Fruit fly (Drosophila melanogaster) whole organism, embryonic: ENCODE data around the gene Cand1.

Source experiments
- Atf3 ChIP-seq: fragments of 200-800 bp; sonication (Bioruptor generic); optimal IDR thresholded peaks from 3 replicates; lab custom pipeline; 2016; ENCODE audit warnings: missing biosample characterization, missing genetic modification characterization
- B-H2 ChIP-seq: fragments of 200-800 bp; sonication (Bioruptor generic); optimal IDR thresholded peaks from 2 replicates; lab custom pipeline; 2018; ENCODE audit warnings: missing biosample characterization, mild to moderate bottlenecking, missing genetic modification characterization
- BEAF-32 ChIP-seq: fragments of 200-800 bp; sonication (Bioruptor generic); optimal IDR thresholded peaks from 3 replicates; lab custom pipeline; 2017; ENCODE audit warnings: missing biosample characterization, missing genetic modification characterization, mild to moderate bottlenecking, moderate library complexity, missing genetic modification reagents
- Bgb ChIP-seq: fragments of 200-800 bp; sonication (Bioruptor generic); IDR thresholded peaks from 2 replicates; pipeline ENCODE4 v1.3.6; 2022; ENCODE audit warnings: missing biosample characterization, missing genetic modification characterization; ENCODE audit not compliant: partially characterized antibody
- CG11456 ChIP-seq: fragments of 200-800 bp; sonication (Bioruptor generic); IDR thresholded peaks from 3 replicates; pipeline ENCODE4 v1.3.6; 2022; ENCODE audit warnings: missing biosample characterization, missing genetic modification characterization
- CG14860 ChIP-seq: fragments of 200-800 bp; sonication (Bioruptor generic); IDR thresholded peaks from 3 replicates; pipeline ENCODE4 v1.3.6; 2022; ENCODE audit warnings: missing biosample characterization, missing genetic modification characterization; ENCODE audit not compliant: partially characterized antibody
- CG1602 ChIP-seq: fragments of 200-800 bp; sonication (Bioruptor generic); optimal IDR thresholded peaks from 3 replicates; lab custom pipeline; 2016; ENCODE audit warnings: missing biosample characterization, missing genetic modification characterization
- CG2712 ChIP-seq: fragments of 200-800 bp; optimal IDR thresholded peaks from 3 replicates; lab custom pipeline; 2019; ENCODE audit warnings: missing biosample characterization, mild to moderate bottlenecking, missing genetic modification characterization, moderate library complexity
- CG30020 ChIP-seq: fragments of 200-800 bp; optimal IDR thresholded peaks from 2 replicates; lab custom pipeline; 2019; ENCODE audit warnings: missing biosample characterization, mild to moderate bottlenecking, missing genetic modification characterization, moderate library complexity
- CG7786 ChIP-seq: fragments of 200-800 bp; sonication (Bioruptor generic); optimal IDR thresholded peaks from 2 replicates; lab custom pipeline; 2016; ENCODE audit warnings: missing biosample characterization, missing genetic modification characterization
- CG8359 ChIP-seq: fragments of 200-800 bp; sonication (Bioruptor generic); optimal IDR thresholded peaks from 2 replicates; lab custom pipeline; 2017; ENCODE audit warnings: missing biosample characterization, mild to moderate bottlenecking, missing genetic modification characterization, borderline replicate concordance
- CG9437 ChIP-seq: fragments of 200-800 bp; sonication (Bioruptor generic); optimal IDR thresholded peaks from 2 replicates; lab custom pipeline; 2018; ENCODE audit warnings: missing biosample characterization, mild to moderate bottlenecking, missing genetic modification characterization
- Dip2 ChIP-seq: fragments of 200-800 bp; sonication (Bioruptor generic); IDR thresholded peaks from 2 replicates; pipeline ENCODE4 v1.3.6; 2022; ENCODE audit warnings: missing biosample characterization, missing genetic modification characterization
- E2f2 ChIP-seq: fragments of 200-800 bp; sonication (Bioruptor generic); IDR thresholded peaks from 2 replicates; pipeline ENCODE4 v1.3.6; 2022; ENCODE audit warnings: missing biosample characterization, missing genetic modification characterization
- Ets65A ChIP-seq: fragments of 200-800 bp; sonication (Bioruptor generic); peaks from one replicate; lab custom pipeline; 2016; ENCODE audit warnings: missing biosample characterization, missing genetic modification characterization
- HLH4C ChIP-seq: fragments of 200-800 bp; sonication (Bioruptor generic); IDR thresholded peaks from 3 replicates; pipeline ENCODE4 v1.3.6; 2022; ENCODE audit warnings: missing biosample characterization, missing genetic modification characterization; ENCODE audit not compliant: partially characterized antibody
- Hand ChIP-seq: fragments of 200-800 bp; sonication (Bioruptor generic); optimal IDR thresholded peaks from 2 replicates; lab custom pipeline; 2017; ENCODE audit warnings: mild to moderate bottlenecking, missing biosample characterization, missing genetic modification reagents, missing genetic modification characterization
- Hey ChIP-seq: fragments of 200-800 bp; sonication (Bioruptor generic); optimal IDR thresholded peaks from 3 replicates; lab custom pipeline; 2018; ENCODE audit warnings: missing biosample characterization, mild to moderate bottlenecking, missing genetic modification characterization
- Hmx ChIP-seq: fragments of 200-800 bp; sonication (Bioruptor generic); optimal IDR thresholded peaks from 2 replicates; lab custom pipeline; 2016; ENCODE audit warnings: missing biosample characterization, missing genetic modification characterization
- MBD-R2 ChIP-seq: fragments of 200-800 bp; sonication (Bioruptor generic); IDR thresholded peaks from 2 replicates; pipeline ENCODE4 v1.3.6; 2022; ENCODE audit warnings: missing biosample characterization, missing genetic modification characterization
- Neu2 ChIP-seq: fragments of 200-800 bp; sonication (Bioruptor generic); optimal IDR thresholded peaks from 3 replicates; lab custom pipeline; 2016; ENCODE audit warnings: missing biosample characterization, missing genetic modification characterization, borderline replicate concordance
- Opbp ChIP-seq: fragments of 200-800 bp; sonication (Bioruptor generic); IDR thresholded peaks from 3 replicates; pipeline ENCODE4 v1.3.6; 2022; ENCODE audit warnings: missing biosample characterization, missing genetic modification characterization; ENCODE audit not compliant: partially characterized antibody
- Optix ChIP-seq: fragments of 200-800 bp; sonication (Bioruptor generic); IDR thresholded peaks from 3 replicates; pipeline ENCODE4 v1.3.6; 2022; ENCODE audit warnings: missing biosample characterization, missing genetic modification characterization
- Ravus ChIP-seq: fragments of 200-800 bp; sonication (Bioruptor generic); IDR thresholded peaks from 2 replicates; pipeline ENCODE4 v1.3.6; 2022; ENCODE audit warnings: missing biosample characterization, missing genetic modification characterization
- Stat92E ChIP-seq, 3 experiments: fragments of >200 bp in 2 of 3; fragments of 200-800 bp in 1 of 3; sonication (Bioruptor generic) in 1 of 3; optimal IDR thresholded peaks; 2 replicates each; lab custom pipeline; 2017 to 2019; ENCODE audit warnings: missing biosample characterization in 3 of 3, missing genetic modification characterization in 3 of 3, mild to moderate bottlenecking in 1 of 3, moderate library complexity in 1 of 3
- Taf1 ChIP-seq: fragments of 200-800 bp; sonication (Bioruptor generic); IDR thresholded peaks from 2 replicates; pipeline ENCODE4 v1.3.6; 2022; ENCODE audit warnings: missing biosample characterization, missing genetic modification characterization
- al ChIP-seq: fragments of 200-800 bp; sonication (Bioruptor generic); IDR thresholded peaks from 2 replicates; pipeline ENCODE4 v1.3.6; 2022; ENCODE audit warnings: missing biosample characterization, missing genetic modification characterization
- ara ChIP-seq: fragments of 200-800 bp; sonication (Bioruptor generic); IDR thresholded peaks from 2 replicates; pipeline ENCODE4 v1.3.6; 2022; ENCODE audit warnings: missing biosample characterization, missing genetic modification characterization
- bsh ChIP-seq, 2 experiments: fragments of 200-800 bp; sonication (Bioruptor generic); optimal IDR thresholded peaks; 2 replicates each; lab custom pipeline; 2017 to 2018; ENCODE audit warnings: mild to moderate bottlenecking in 2 of 2, missing biosample characterization in 2 of 2, missing genetic modification characterization in 2 of 2, moderate library complexity in 1 of 2
- cas ChIP-seq: fragments of 200-800 bp; sonication (Bioruptor generic); IDR thresholded peaks from 2 replicates; pipeline ENCODE4 v1.3.6; 2022; ENCODE audit warnings: missing biosample characterization, missing genetic modification characterization
- chif ChIP-seq, 2 experiments: fragments of 200-800 bp; sonication (Bioruptor generic); optimal IDR thresholded peaks; 3 replicates each; lab custom pipeline; 2016; ENCODE audit warnings: missing biosample characterization in 2 of 2, missing genetic modification characterization in 2 of 2
- crol ChIP-seq: fragments of 200-800 bp; sonication (Bioruptor generic); IDR thresholded peaks from 2 replicates; pipeline ENCODE4 v1.3.6; 2022; ENCODE audit warnings: missing biosample characterization, missing genetic modification characterization
- gro ChIP-seq: fragments of 200-800 bp; sonication (Bioruptor generic); optimal IDR thresholded peaks from 2 replicates; lab custom pipeline; 2016; ENCODE audit warnings: missing biosample characterization, missing genetic modification characterization
- nmo ChIP-seq: fragments of 200-800 bp; sonication (Bioruptor generic); optimal IDR thresholded peaks from 2 replicates; lab custom pipeline; 2018; ENCODE audit warnings: missing biosample characterization, mild to moderate bottlenecking, missing genetic modification characterization, moderate library complexity
- org-1 ChIP-seq: fragments of 200-800 bp; sonication (Bioruptor generic); optimal IDR thresholded peaks from 2 replicates; lab custom pipeline; 2017; ENCODE audit warnings: missing biosample characterization, missing genetic modification characterization
- peb ChIP-seq: fragments of 200-800 bp; sonication (Bioruptor generic); IDR thresholded peaks from 2 replicates; pipeline ENCODE4 v1.3.6; 2022; ENCODE audit warnings: missing biosample characterization, missing genetic modification characterization
- phol ChIP-seq: fragments of 200-800 bp; sonication (Bioruptor generic); optimal IDR thresholded peaks from 3 replicates; lab custom pipeline; 2018; ENCODE audit warnings: missing biosample characterization, mild to moderate bottlenecking, missing genetic modification characterization, moderate library complexity
- row ChIP-seq: fragments of 200-800 bp; sonication (Bioruptor generic); IDR thresholded peaks from 3 replicates; pipeline ENCODE4 v1.3.6; 2022; ENCODE audit warnings: missing biosample characterization, missing genetic modification characterization
- seq ChIP-seq: fragments of 200-800 bp; sonication (Bioruptor generic); IDR thresholded peaks from 2 replicates; pipeline ENCODE4 v1.3.6; 2022; ENCODE audit warnings: missing biosample characterization, missing genetic modification characterization
- shn ChIP-seq: fragments of 200-800 bp; sonication (Bioruptor generic); optimal IDR thresholded peaks from 3 replicates; lab custom pipeline; 2016; ENCODE audit warnings: missing biosample characterization, missing genetic modification characterization
- sima ChIP-seq: fragments of 200-800 bp; sonication (Bioruptor generic); optimal IDR thresholded peaks from 2 replicates; lab custom pipeline; 2016; ENCODE audit warnings: missing biosample characterization, missing genetic modification characterization
- sna ChIP-seq: fragments of 200-800 bp; sonication (Bioruptor generic); IDR thresholded peaks from 2 replicates; pipeline ENCODE4 v1.3.6; 2022; ENCODE audit warnings: missing biosample characterization, missing genetic modification characterization; ENCODE audit not compliant: partially characterized antibody
- stwl ChIP-seq: fragments of 200-800 bp; sonication (Bioruptor generic); optimal IDR thresholded peaks from 3 replicates; lab custom pipeline; 2018; ENCODE audit warnings: missing biosample characterization, mild to moderate bottlenecking, missing genetic modification characterization, moderate library complexity
- tna ChIP-seq: fragments of 200-800 bp; sonication (Bioruptor generic); IDR thresholded peaks from 2 replicates; pipeline ENCODE4 v1.3.6; 2022; ENCODE audit warnings: missing biosample characterization, missing genetic modification characterization; ENCODE audit not compliant: partially characterized antibody
- unc-4 ChIP-seq: fragments of 200-800 bp; sonication (Bioruptor generic); IDR thresholded peaks from 2 replicates; pipeline ENCODE4 v1.3.6; 2022; ENCODE audit warnings: missing biosample characterization, missing genetic modification characterization; ENCODE audit not compliant: partially characterized antibody
- vnd ChIP-seq: fragments of 200-800 bp; sonication (Bioruptor generic); IDR thresholded peaks from 3 replicates; pipeline ENCODE4 v1.3.6; 2022; ENCODE audit warnings: missing biosample characterization, missing genetic modification characterization; ENCODE audit not compliant: partially characterized antibody
- vvl ChIP-seq: fragments of 200-800 bp; sonication (Bioruptor generic); IDR thresholded peaks from 2 replicates; pipeline ENCODE4 v1.3.6; 2022; ENCODE audit warnings: missing biosample characterization, missing genetic modification characterization

Cand1 gene

dm6 chr2L:10408122-10408576, 45.6 kb upstream of the Cand1 start, which contains the start of the genes Ip259 and RpS27A (continued):
- TF ChIP-seq CG1602 (GFP tag; lab: Kevin White, UChicago) (peak; percentile 24), Atf3 (GFP tag; lab: Kevin White, UChicago) (peak; percentile 61), Ets65A (GFP tag; lab: Kevin White, UChicago) (peak; percentile 98), Stat92E (GFP tag; optimal IDR thresholded peaks at IDR 0.05; lab: Kevin White, UChicago) (peak in 1 of 3 experiments; percentile 65), cas (0 out of 2 replicates have a peak, but pooled peaks have one; percentile 35)

- TF ChIP-seq Bgb (GFP tag; lab: Robert Waterston, UW), result peak; percentile 80
- TF ChIP-seq CG9437, result no peak
- peak; percentile 45; the same call in 1 of the 2 replicates for TF ChIP-seq tna (GFP tag; lab: Robert Waterston, UW)
- TF ChIP-seq MBD-R2 (GFP tag; lab: Robert Waterston, UW), result peak; percentile 46; the same call in 1 of the 2 replicates
- no peak for TF ChIP-seq peb (GFP tag; lab: Robert Waterston, UW)
- peak; percentile 83 for TF ChIP-seq unc-4 (GFP tag; lab: Robert Waterston, UW)
- TF ChIP-seq CG30020 (tag; lab: Kevin White, UChicago), result peak; percentile 91
- TF ChIP-seq Neu2, result no peak
- TF ChIP-seq row (GFP tag; lab: Robert Waterston, UW), result peak; percentile 54
- no peak for TF ChIP-seq org-1 (GFP tag; lab: Kevin White, UChicago)
- no peak for TF ChIP-seq bsh (GFP tag; optimal IDR thresholded peaks at IDR 0.05; lab: Kevin White, UChicago)
- no peak for TF ChIP-seq sima (GFP tag; lab: Kevin White, UChicago)
- no peak for TF ChIP-seq CG8359 (GFP tag; lab: Kevin White, UChicago)
- peak; percentile 19; the same call in 1 of the 2 replicates for TF ChIP-seq E2f2 (GFP tag; lab: Robert Waterston, UW)
- peak; percentile 70 for TF ChIP-seq HLH4C
- no peak for TF ChIP-seq chif (GFP tag; optimal IDR thresholded peaks at IDR 0.05; lab: Kevin White, UChicago)
- no peak for TF ChIP-seq shn (GFP tag; lab: Kevin White, UChicago)
- no peak for TF ChIP-seq Hand (GFP tag; lab: Kevin White, UChicago)
- no peak for TF ChIP-seq Taf1 (GFP tag; lab: Robert Waterston, UW)
- no peak for TF ChIP-seq crol (GFP tag; lab: Robert Waterston, UW)
- no peak for TF ChIP-seq seq
- peak; percentile 18 for TF ChIP-seq stwl (tag; lab: Kevin White, UChicago)
- no peak for TF ChIP-seq Hmx
- peak; percentile 66; the same call in 1 of the 2 replicates for TF ChIP-seq sna (GFP tag; lab: Robert Waterston, UW)
- no peak for TF ChIP-seq CG11456
- TF ChIP-seq CG2712, result no peak
- peak; percentile 59; the same call in 2 of the 3 replicates for TF ChIP-seq vnd (GFP tag; lab: Robert Waterston, UW)
- TF ChIP-seq Opbp, result peak; percentile 60; the same call in 2 of the 3 replicates
- TF ChIP-seq Ravus, result no peak
- peak; percentile 84 for TF ChIP-seq vvl (GFP tag; lab: Robert Waterston, UW)
- TF ChIP-seq al, result no peak
- TF ChIP-seq CG14860 (GFP tag; lab: Robert Waterston, UW), result peak; percentile 68
- no peak for TF ChIP-seq ara (GFP tag; lab: Robert Waterston, UW)
- TF ChIP-seq B-H2 (GFP tag; lab: Kevin White, UChicago), result no peak
- peak; percentile 2 for TF ChIP-seq nmo (GFP tag; lab: Kevin White, UChicago)
- no peak for TF ChIP-seq gro
- no peak for TF ChIP-seq CG7786 (GFP tag; lab: Kevin White, UChicago)
- TF ChIP-seq phol (tag; lab: Kevin White, UChicago), result peak; percentile 11
- TF ChIP-seq Hey (tag; lab: Kevin White, UChicago), result no peak
- TF ChIP-seq BEAF-32 (GFP tag; lab: Kevin White, UChicago), result peak; percentile 73
- TF ChIP-seq Ets65A (GFP tag; lab: Kevin White, UChicago), result no peak
- TF ChIP-seq Dip2 (GFP tag; lab: Robert Waterston, UW), result no peak
- no peak for TF ChIP-seq Optix (GFP tag; lab: Robert Waterston, UW)
These were observed 42.6 kb upstream of the Cand1 start, which contains the start of the genes CG17768, LSm-4 and Ir31a for dm6 chr2L:10405008-10405654. Gene CG17768, minus strand, starts transcription at chr2L:10405203. Gene LSm-4, minus strand, starts transcription at chr2L:10405203. Gene Ir31a, plus strand, starts transcription at chr2L:10405565.
